Fruit fly (Drosophila melanogaster): ENCODE results near the gene Pka-R1.

Pka-R1 gene

DNA sequence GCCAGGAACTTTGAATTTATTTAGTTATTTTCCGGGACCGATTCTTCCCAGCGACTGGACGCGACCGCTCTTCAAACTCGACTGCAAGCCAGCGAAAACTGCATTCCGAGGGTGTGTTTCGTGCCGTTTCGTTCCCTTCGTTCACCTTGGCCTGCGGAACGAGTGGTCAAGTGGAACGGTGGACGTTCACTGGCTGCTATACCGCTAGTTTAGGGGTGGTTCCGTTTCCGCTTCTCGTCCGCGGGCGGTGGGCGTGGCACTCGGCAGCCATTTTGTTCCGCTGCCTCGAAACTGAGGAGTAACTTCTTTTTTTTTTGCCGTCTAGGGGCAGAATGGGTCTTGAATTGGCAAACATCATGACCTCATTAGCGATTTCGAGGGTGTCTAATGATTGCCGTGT is 23.2 kb upstream of the Pka-R1 start, which contains the start of gene Six4 (continued):
- TF ChIP-seq CG1233 (GFP tag; optimal IDR thresholded peaks at IDR 0.05): peak; percentile 20
- TF ChIP-seq CG15011 (GFP tag; optimal IDR thresholded peaks at IDR 0.05): no peak
- no peak for TF ChIP-seq CG10543 (GFP tag; optimal IDR thresholded peaks at IDR 0.05)
- no peak for TF ChIP-seq Gug (GFP tag; IDR thresholded peaks at IDR 0.05)
- peak; percentile 72 for TF ChIP-seq CG7271 (tag; optimal IDR thresholded peaks at IDR 0.05)
- TF ChIP-seq CG13424 (tag; optimal IDR thresholded peaks at IDR 0.05): no peak
- TF ChIP-seq fd64A (GFP tag; optimal IDR thresholded peaks at IDR 0.05): peak; percentile 43
- peak in 1 of 2 experiments; percentile 2 for TF ChIP-seq tll (GFP tag; optimal IDR thresholded peaks at IDR 0.05)
- no peak for TF ChIP-seq CG3407 (GFP tag; optimal IDR thresholded peaks at IDR 0.05)
- TF ChIP-seq ATbp (GFP tag; optimal IDR thresholded peaks at IDR 0.05): no peak
- no peak for TF ChIP-seq bab2 (GFP tag; optimal IDR thresholded peaks at IDR 0.05)
- no peak for TF ChIP-seq tna (GFP tag; IDR thresholded peaks at IDR 0.05; ENCODE audit: partially characterized antibody)
- peak; percentile 8 for TF ChIP-seq CG30020 (tag; optimal IDR thresholded peaks at IDR 0.05)
- TF ChIP-seq CG3065 (GFP tag; optimal IDR thresholded peaks at IDR 0.05): peak; percentile 97
- peak; percentile 49 for TF ChIP-seq CG6813 (GFP tag; optimal IDR thresholded peaks at IDR 0.05)
- no peak for TF ChIP-seq CG8944 (GFP tag; optimal IDR thresholded peaks at IDR 0.05)
- no peak for TF ChIP-seq vnd (GFP tag; IDR thresholded peaks at IDR 0.05; ENCODE audit: partially characterized antibody)
- peak; percentile 27 for TF ChIP-seq CG8388 (GFP tag; optimal IDR thresholded peaks at IDR 0.05)
- peak; percentile 18 for TF ChIP-seq trem (tag; optimal IDR thresholded peaks at IDR 0.05)
- no peak for TF ChIP-seq disco-r (GFP tag; optimal IDR thresholded peaks at IDR 0.05)
- TF ChIP-seq CG6683 (GFP tag; optimal IDR thresholded peaks at IDR 0.05): no peak
- TF ChIP-seq Med (GFP tag): peak; percentile 34
- TF ChIP-seq CG10979 (tag; optimal IDR thresholded peaks at IDR 0.05): peak; percentile 13
- TF ChIP-seq sens (GFP tag): no peak
- peak; percentile 41; the same call in 1 of the 2 replicates for TF ChIP-seq CG17328 (GFP tag; IDR thresholded peaks at IDR 0.05)
- 0 out of 3 replicates have a peak, but pooled peaks have one; percentile 12 for TF ChIP-seq CG6175 (GFP tag; IDR thresholded peaks at IDR 0.05)
- TF ChIP-seq Kr (GFP tag; optimal IDR thresholded peaks at IDR 0.05): peak; percentile 54
- peak; percentile 29 for TF ChIP-seq Six4 (GFP tag; optimal IDR thresholded peaks at IDR 0.05)
- peak; percentile 35 for TF ChIP-seq CG10431 (GFP tag; optimal IDR thresholded peaks at IDR 0.05)
- peak; percentile 20 for TF ChIP-seq dmrt11E (tag; optimal IDR thresholded peaks at IDR 0.05)
- no peak for TF ChIP-seq az2 (GFP tag; optimal IDR thresholded peaks at IDR 0.05)
- TF ChIP-seq chm (GFP tag; IDR thresholded peaks at IDR 0.05): peak; percentile 62
- peak; percentile 7 for TF ChIP-seq CG4328 (GFP tag; optimal IDR thresholded peaks at IDR 0.05)
- TF ChIP-seq gcm2 (GFP tag; optimal IDR thresholded peaks at IDR 0.05): no peak
- TF ChIP-seq NK7.1 (GFP tag; optimal IDR thresholded peaks at IDR 0.05): no peak
- peak; percentile 15 for TF ChIP-seq CG12219 (GFP tag; optimal IDR thresholded peaks at IDR 0.05)
- TF ChIP-seq Jarid2 (GFP tag; optimal IDR thresholded peaks at IDR 0.05): peak; percentile 74
- TF ChIP-seq schlank (tag; optimal IDR thresholded peaks at IDR 0.05): no peak
- TF ChIP-seq D (optimal IDR thresholded peaks at IDR 0.05): no peak
- no peak for TF ChIP-seq D (GFP tag; optimal IDR thresholded peaks at IDR 0.05)
- no peak for TF ChIP-seq C15 (GFP tag; IDR thresholded peaks at IDR 0.05)
- TF ChIP-seq CG1024 (GFP tag; IDR thresholded peaks at IDR 0.05): no peak
- peak; percentile 94 for TF ChIP-seq Nf-YC (tag; optimal IDR thresholded peaks at IDR 0.05)
- no peak for TF ChIP-seq dmrt99B (tag; optimal IDR thresholded peaks at IDR 0.05)
- peak; percentile 32 for TF ChIP-seq MTF-1 (GFP tag; optimal IDR thresholded peaks at IDR 0.05; ENCODE audit: borderline replicate concordance)
- TF ChIP-seq Ets97D (GFP tag; optimal IDR thresholded peaks at IDR 0.05): peak; percentile 83
- TF ChIP-seq CG9876 (GFP tag; optimal IDR thresholded peaks at IDR 0.05): no peak
- no peak for TF ChIP-seq CG2129 (GFP tag; IDR thresholded peaks at IDR 0.05; ENCODE audit: partially characterized antibody)
- peak; percentile 5 for TF ChIP-seq CG1603 (tag; optimal IDR thresholded peaks at IDR 0.05)
- peak; percentile 95 for TF ChIP-seq Nf-YB (GFP tag; optimal IDR thresholded peaks at IDR 0.05)
